Fruit fly (Drosophila melanogaster) whole organism: Measurements from ENCODE around the gene CG9737.

Experiments used
- CG8478 ChIP-seq: fragments of >200 bp; optimal IDR thresholded peaks from 2 replicates; lab custom pipeline; 2018; ENCODE audit warnings: inconsistent platforms
- pan ChIP-seq: fragments of >200 bp; optimal IDR thresholded peaks from 2 replicates; lab custom pipeline; 2017
- psq ChIP-seq: fragments of >200 bp; optimal IDR thresholded peaks from 2 replicates; lab custom pipeline; 2017
- usp ChIP-seq: fragments of >200 bp; optimal IDR thresholded peaks from 2 replicates; lab custom pipeline; 2017; ENCODE audit warnings: missing biosample characterization, missing genetic modification characterization, mixed read lengths

dm6 chr3R:30250496-30250978 lies 7.4 kb upstream of the CG9737 start, which contains the start of gene CG9682:
- TF ChIP-seq psq (lab: Kevin White, UChicago) = no peak
- TF ChIP-seq pan (lab: Kevin White, UChicago) = no peak
- no peak for TF ChIP-seq usp (GFP tag; lab: Kevin White, UChicago)
- no peak for TF ChIP-seq CG8478 (lab: Kevin White, UChicago)
